Worm (Caenorhabditis elegans) whole organism, L4 larva: Measurements from ENCODE around the gene unc-78.

ENCODE experiments used
- D1046.2 ChIP-seq: fragments of 200-800 bp; sonication (Bioruptor generic); IDR thresholded peaks from 2 replicates; pipeline ENCODE4 v1.3.6; 2022; ENCODE audit warnings: missing genetic modification characterization, missing compliant biosample characterization
- F10B5.3 ChIP-seq: sonication (generic microtip); optimal IDR thresholded peaks from 2 replicates; lab custom pipeline; 2016; ENCODE audit warnings: mild to moderate bottlenecking, missing genetic modification characterization, missing compliant biosample characterization
- F26F4.8 ChIP-seq: fragments of 200-800 bp; sonication (Bioruptor generic); conservative IDR thresholded peaks from 2 replicates; pipeline ENCODE4 v1.3.6; 2022; ENCODE audit warnings: missing genetic modification characterization, missing compliant biosample characterization
- F49E8.2 ChIP-seq: sonication (generic microtip); optimal IDR thresholded peaks from 2 replicates; lab custom pipeline; 2016; ENCODE audit warnings: missing compliant biosample characterization, mild to moderate bottlenecking, missing genetic modification characterization, borderline replicate concordance
- R02D3.7 ChIP-seq: fragments of 150-350 bp; sonication (generic microtip); optimal IDR thresholded peaks from 3 replicates; lab custom pipeline; 2014; ENCODE audit warnings: missing biosample characterization, missing genetic modification characterization
- T20F7.1 ChIP-seq: fragments of 200-800 bp; sonication (Bioruptor generic); optimal IDR thresholded peaks from 2 replicates; lab custom pipeline; 2018; ENCODE audit warnings: mild to moderate bottlenecking, missing genetic modification characterization, missing compliant biosample characterization
- T26A8.4 ChIP-seq: fragments of 200-800 bp; sonication (Bioruptor generic); IDR thresholded peaks from 2 replicates; pipeline ENCODE4 v1.3.6; 2022; ENCODE audit warnings: missing genetic modification characterization, missing compliant biosample characterization
- Y105C5A.15 ChIP-seq: fragments of 200-800 bp; sonication (Bioruptor generic); IDR thresholded peaks from 2 replicates; pipeline ENCODE4 v1.3.6; 2022; ENCODE audit warnings: missing genetic modification characterization, missing compliant biosample characterization
- Y75B8A.6 ChIP-seq: fragments of 200-800 bp; sonication (Bioruptor generic); IDR thresholded peaks from 2 replicates; pipeline ENCODE4 v1.3.6; 2022; ENCODE audit warnings: missing genetic modification reagents, missing genetic modification characterization, missing compliant biosample characterization
- aha-1 ChIP-seq: fragments of 150-350 bp; peaks from one replicate; lab custom pipeline; 2014; ENCODE audit warnings: missing biosample characterization, missing genetic modification characterization
- arid-1 ChIP-seq: fragments of 200-800 bp; sonication (Bioruptor generic); conservative IDR thresholded peaks from 2 replicates; pipeline ENCODE4 v1.3.6; 2022; ENCODE audit warnings: missing genetic modification reagents, missing genetic modification characterization, missing compliant biosample characterization
- cey-2 ChIP-seq: sonication (generic microtip); optimal IDR thresholded peaks from 3 replicates; lab custom pipeline; 2017; ENCODE audit warnings: missing genetic modification characterization, mild to moderate bottlenecking, missing compliant biosample characterization, antibody characterized with exemption, borderline replicate concordance; ENCODE audit not compliant: insufficient read depth
- ctbp-1 ChIP-seq: fragments of 200-800 bp; sonication (Bioruptor generic); IDR thresholded peaks from 2 replicates; pipeline ENCODE4 v1.3.6; 2022; ENCODE audit warnings: missing genetic modification reagents, missing genetic modification characterization, missing compliant biosample characterization
- daf-16 ChIP-seq, 3 experiments: sonication (generic microtip); optimal IDR thresholded peaks; 2 replicates each; lab custom pipeline; 2016 to 2017; ENCODE audit warnings: missing genetic modification characterization in 3 of 3, missing genetic modification reagents in 3 of 3, mild to moderate bottlenecking in 2 of 3, missing compliant biosample characterization in 2 of 3, missing biosample characterization in 1 of 3, moderate library complexity in 1 of 3
- daf-19 ChIP-seq: fragments of 200-800 bp; sonication (Bioruptor generic); conservative IDR thresholded peaks from 2 replicates; pipeline ENCODE4 v1.3.6; 2022; ENCODE audit warnings: missing genetic modification characterization, missing compliant biosample characterization
- dmd-6 ChIP-seq: fragments of 200-800 bp; sonication (Bioruptor generic); IDR thresholded peaks from 2 replicates; pipeline ENCODE4 v1.3.6; 2022; ENCODE audit warnings: missing genetic modification reagents, missing genetic modification characterization, missing compliant biosample characterization
- dmd-9 ChIP-seq: fragments of 200-800 bp; sonication (Bioruptor generic); IDR thresholded peaks from 2 replicates; pipeline ENCODE4 v1.3.6; 2022; ENCODE audit warnings: missing genetic modification reagents, missing genetic modification characterization, missing compliant biosample characterization
- dpl-1 ChIP-seq: fragments of 150-350 bp; optimal IDR thresholded peaks from 2 replicates; lab custom pipeline; 2014; ENCODE audit warnings: missing biosample characterization, missing genetic modification reagents, missing genetic modification characterization
- duxl-1 ChIP-seq: sonication (generic microtip); optimal IDR thresholded peaks from 2 replicates; lab custom pipeline; 2016; ENCODE audit warnings: mild to moderate bottlenecking, missing genetic modification characterization, moderate library complexity, missing compliant biosample characterization; ENCODE audit not compliant: poor library complexity
- fkh-10 ChIP-seq: fragments of 150-350 bp; optimal IDR thresholded peaks from 2 replicates; lab custom pipeline; 2014; ENCODE audit warnings: missing biosample characterization, missing genetic modification reagents, missing genetic modification characterization
- gei-8 ChIP-seq: fragments of 200-800 bp; sonication (Bioruptor generic); optimal IDR thresholded peaks from 2 replicates; lab custom pipeline; 2018; ENCODE audit warnings: mild to moderate bottlenecking, missing genetic modification characterization, missing compliant biosample characterization
- hlh-30 ChIP-seq: sonication (generic microtip); optimal IDR thresholded peaks from 2 replicates; lab custom pipeline; 2017; ENCODE audit warnings: antibody characterized with exemption, mild to moderate bottlenecking, missing genetic modification characterization, missing compliant biosample characterization; ENCODE audit not compliant: insufficient read depth
- hmg-1.1 ChIP-seq: fragments of 200-800 bp; sonication (Bioruptor generic); IDR thresholded peaks from 2 replicates; pipeline ENCODE4 v1.3.6; 2022; ENCODE audit warnings: missing genetic modification reagents, missing genetic modification characterization, missing compliant biosample characterization
- lin-38 ChIP-seq: fragments of 200-800 bp; sonication (Bioruptor generic); IDR thresholded peaks from 2 replicates; pipeline ENCODE4 v1.3.6; 2022; ENCODE audit warnings: missing genetic modification reagents, missing genetic modification characterization, missing compliant biosample characterization
- lin-39 ChIP-seq: fragments of 150-350 bp; optimal IDR thresholded peaks from 2 replicates; lab custom pipeline; 2014; ENCODE audit warnings: missing biosample characterization, missing genetic modification reagents, missing genetic modification characterization
- lsy-2 ChIP-seq, 2 experiments: fragments of 150-350 bp in 1 of 2; sonication (generic microtip) in 1 of 2; optimal IDR thresholded peaks; 2 replicates each; lab custom pipeline; 2014 to 2017; ENCODE audit warnings: missing biosample characterization in 2 of 2, missing genetic modification characterization in 2 of 2
- mdl-1 ChIP-seq, 2 experiments: fragments of 150-350 bp in 1 of 2; sonication (generic microtip) in 1 of 2; optimal IDR thresholded peaks; 2 replicates each; lab custom pipeline; 2014 to 2017; ENCODE audit warnings: missing biosample characterization in 2 of 2, missing genetic modification characterization in 2 of 2
- mep-1 ChIP-seq: fragments of 150-350 bp; sonication (generic microtip); optimal IDR thresholded peaks from 3 replicates; lab custom pipeline; 2014; ENCODE audit warnings: missing biosample characterization, missing genetic modification characterization
- mxl-3 ChIP-seq: fragments of 200-800 bp; sonication (Bioruptor generic); optimal IDR thresholded peaks from 2 replicates; lab custom pipeline; 2018; ENCODE audit warnings: mild to moderate bottlenecking, missing genetic modification characterization, missing compliant biosample characterization
- nhr-10 ChIP-seq: fragments of 150-350 bp; optimal IDR thresholded peaks from 2 replicates; lab custom pipeline; 2014; ENCODE audit warnings: missing biosample characterization, missing genetic modification characterization
- nhr-102 ChIP-seq: sonication (generic microtip); optimal IDR thresholded peaks from 2 replicates; lab custom pipeline; 2016; ENCODE audit warnings: mild to moderate bottlenecking, missing genetic modification characterization, moderate library complexity, missing compliant biosample characterization
- nhr-11 ChIP-seq: fragments of 150-350 bp; optimal IDR thresholded peaks from 2 replicates; lab custom pipeline; 2014; ENCODE audit warnings: missing biosample characterization, missing genetic modification characterization
- nhr-111 ChIP-seq: fragments of 200-800 bp; sonication (Bioruptor generic); optimal IDR thresholded peaks from 2 replicates; lab custom pipeline; 2018; ENCODE audit warnings: mild to moderate bottlenecking, missing genetic modification characterization, missing compliant biosample characterization
- pha-4 ChIP-seq, 2 experiments: fragments of 150-350 bp in 1 of 2; fragments of 200-800 bp in 1 of 2; sonication (Bioruptor generic) in 1 of 2; IDR thresholded peaks in 1 of 2; optimal IDR thresholded peaks in 1 of 2; 2 replicates each; pipeline versions ENCODE4 v1.3.6 to Lab custom; 2014 to 2022; ENCODE audit warnings: missing genetic modification characterization in 2 of 2, missing genetic modification reagents in 2 of 2, missing biosample characterization in 1 of 2, missing compliant biosample characterization in 1 of 2
- php-3 ChIP-seq: fragments of 200-800 bp; sonication (Bioruptor generic); IDR thresholded peaks from 2 replicates; pipeline ENCODE4 v1.3.6; 2022; ENCODE audit warnings: missing genetic modification reagents, missing genetic modification characterization, missing compliant biosample characterization
- pqm-1 ChIP-seq: sonication (generic microtip); optimal IDR thresholded peaks from 2 replicates; lab custom pipeline; 2017; ENCODE audit warnings: missing biosample characterization, missing genetic modification characterization
- rbr-2 ChIP-seq: sonication (generic microtip); optimal IDR thresholded peaks from 2 replicates; lab custom pipeline; 2016; ENCODE audit warnings: missing genotype, missing genetic modification characterization, missing compliant biosample characterization
- saeg-2 ChIP-seq: fragments of 200-800 bp; sonication (Bioruptor generic); IDR thresholded peaks from 2 replicates; pipeline ENCODE4 v1.3.6; 2022; ENCODE audit warnings: missing genetic modification reagents, missing genetic modification characterization, missing compliant biosample characterization
- sdz-12 ChIP-seq: fragments of 200-800 bp; sonication (Bioruptor generic); optimal IDR thresholded peaks from 2 replicates; lab custom pipeline; 2018; ENCODE audit warnings: mild to moderate bottlenecking, missing genetic modification characterization, missing compliant biosample characterization
- snpc-1.2 ChIP-seq: fragments of 200-800 bp; sonication (Bioruptor generic); IDR thresholded peaks from 2 replicates; pipeline ENCODE4 v1.3.6; 2022; ENCODE audit warnings: missing genetic modification reagents, missing genetic modification characterization, missing compliant biosample characterization
- spr-1 ChIP-seq: sonication (generic microtip); optimal IDR thresholded peaks from 2 replicates; lab custom pipeline; 2016; ENCODE audit warnings: mild to moderate bottlenecking, missing genetic modification characterization, missing compliant biosample characterization
- tra-1 ChIP-seq: fragments of 200-800 bp; sonication (Bioruptor generic); IDR thresholded peaks from 2 replicates; pipeline ENCODE4 v1.3.6; 2022; ENCODE audit warnings: missing genetic modification reagents, missing genetic modification characterization, missing compliant biosample characterization
- unc-62 ChIP-seq, 3 experiments: fragments of 150-350 bp in 1 of 3; sonication (generic microtip); optimal IDR thresholded peaks in 2 of 3; peaks in 1 of 3; 1 replicate in 1 of 3; 2 replicates in 2 of 3; lab custom pipeline; 2014 to 2017; ENCODE audit warnings: missing biosample characterization in 3 of 3, missing genetic modification characterization in 3 of 3, missing genetic modification reagents in 3 of 3, missing genotype in 1 of 3
- zip-2 ChIP-seq: fragments of 150-350 bp; optimal IDR thresholded peaks from 2 replicates; lab custom pipeline; 2014; ENCODE audit warnings: missing biosample characterization, missing genetic modification characterization

Gene unc-78

ce11 chrX:3375320-3375719, 36.1 kb downstream of the unc-78 start:
- TF ChIP-seq aha-1 (tag; lab: Kevin White, UChicago) (peak; percentile 55), nhr-102 (tag; lab: Kevin White, UChicago) (no peak)

ce11 chrX:3374642-3375041, 36.8 kb downstream of the unc-78 start, which contains the start of gene clc-3:
Gene clc-3, minus strand, starts transcription at chrX:3374742.
- no peak for TF ChIP-seq Y105C5A.15 (GFP tag; lab: Robert Waterston, UW)
- TF ChIP-seq unc-62 (GFP tag; optimal IDR thresholded peaks at IDR 0.05 in 1 of 2; lab: Kevin White, UChicago): peak in 1 of 2 experiments; percentile 62
- no peak for TF ChIP-seq unc-62 (tag; optimal IDR thresholded peaks at IDR 0.05; lab: Kevin White, UChicago)

- peak; percentile 76 for TF ChIP-seq D1046.2 (GFP tag; lab: Robert Waterston, UW)
- peak; percentile 65 for TF ChIP-seq duxl-1 (tag; lab: Kevin White, UChicago)
- peak; percentile 51; the same call in 1 of the 2 replicates for TF ChIP-seq php-3 (GFP tag; lab: Robert Waterston, UW)
- TF ChIP-seq snpc-1.2: peak; percentile 89
- peak; percentile 93 for TF ChIP-seq daf-19
- no peak for TF ChIP-seq zip-2
- peak; percentile 90 for TF ChIP-seq pha-4 (GFP tag; IDR thresholded peaks at IDR 0.05; lab: Robert Waterston, UW)
- peak; percentile 34 for TF ChIP-seq pha-4 (tag; optimal IDR thresholded peaks at IDR 0.05; lab: Kevin White, UChicago)
- peak; percentile 79 for TF ChIP-seq rbr-2 (tag; lab: Kevin White, UChicago)
- TF ChIP-seq pqm-1 (tag; lab: Kevin White, UChicago): no peak
- peak; percentile 71; the same call in 1 of the 2 replicates for TF ChIP-seq saeg-2 (GFP tag; lab: Robert Waterston, UW)
- no peak for TF ChIP-seq F10B5.3 (tag; lab: Kevin White, UChicago)
- TF ChIP-seq tra-1 (GFP tag; lab: Robert Waterston, UW): peak; percentile 72; the same call in 1 of the 2 replicates
- TF ChIP-seq ctbp-1 (GFP tag; lab: Robert Waterston, UW): peak; percentile 88
- peak; percentile 16 for TF ChIP-seq T20F7.1
- TF ChIP-seq mxl-3: peak; percentile 66
- TF ChIP-seq mep-1: peak; percentile 78
- TF ChIP-seq dmd-9 (GFP tag; lab: Robert Waterston, UW): no peak; the same call in 1 of the 2 replicates
- TF ChIP-seq dmd-6 (GFP tag; lab: Robert Waterston, UW): peak; percentile 76
- TF ChIP-seq spr-1 (tag; lab: Kevin White, UChicago): peak; percentile 29
- TF ChIP-seq lsy-2 (tag; optimal IDR thresholded peaks at IDR 0.05; lab: Kevin White, UChicago): peak in 1 of 2 experiments; percentile 63
- TF ChIP-seq gei-8 (GFP tag; lab: Kevin White, UChicago): peak; percentile 81
- peak in 1 of 2 experiments; percentile 56 for TF ChIP-seq mdl-1 (tag; optimal IDR thresholded peaks at IDR 0.05; lab: Kevin White, UChicago)
- no peak for TF ChIP-seq cey-2 (tag; lab: Kevin White, UChicago)
- TF ChIP-seq sdz-12 (GFP tag; lab: Kevin White, UChicago): peak; percentile 84
- peak; percentile 94 for TF ChIP-seq arid-1 (GFP tag; lab: Robert Waterston, UW)
- TF ChIP-seq nhr-10 (tag; lab: Kevin White, UChicago): no peak
- TF ChIP-seq F26F4.8 (GFP tag; lab: Robert Waterston, UW): peak; percentile 81
- TF ChIP-seq T26A8.4 (GFP tag; lab: Robert Waterston, UW): peak; percentile 90
- TF ChIP-seq lin-38 (GFP tag; lab: Robert Waterston, UW): no peak
- peak; percentile 33 for TF ChIP-seq nhr-11 (tag; lab: Kevin White, UChicago)
- no peak for TF ChIP-seq dpl-1 (GFP tag; lab: Kevin White, UChicago)
- TF ChIP-seq fkh-10 (GFP tag; lab: Kevin White, UChicago): no peak
- no peak for TF ChIP-seq R02D3.7 (tag; lab: Kevin White, UChicago)
- peak; percentile 66 for TF ChIP-seq nhr-111 (GFP tag; lab: Kevin White, UChicago)
- no peak for TF ChIP-seq Y75B8A.6 (GFP tag; lab: Robert Waterston, UW)
- peak; percentile 72 for TF ChIP-seq hlh-30 (tag; lab: Kevin White, UChicago)
- TF ChIP-seq Y105C5A.15 (GFP tag; lab: Robert Waterston, UW): peak; percentile 98
- TF ChIP-seq daf-16 (GFP tag; optimal IDR thresholded peaks at IDR 0.05; lab: Kevin White, UChicago): peak; percentile 45 to 82
- peak; percentile 89 for TF ChIP-seq daf-16 (tag; optimal IDR thresholded peaks at IDR 0.05; lab: Kevin White, UChicago)
- TF ChIP-seq hmg-1.1 (GFP tag; lab: Robert Waterston, UW): peak; percentile 95
- TF ChIP-seq F49E8.2: peak; percentile 37
- no peak for TF ChIP-seq lin-39 (tag; lab: Kevin White, UChicago)
Measured at ce11 chrX:3371264-3371663, 40.2 kb downstream of the unc-78 start.
